Fruit fly (Drosophila melanogaster) whole organism, embryonic: ENCODE measurements around the gene Mdh1.
A peak's percentile ranks its signal among the peaks of the same experiment; 100 is the strongest.

Experiments
- Atf6 ChIP-seq: fragments of 200-800 bp; sonication (Bioruptor generic); IDR thresholded peaks from 2 replicates; pipeline ENCODE4 v1.3.6; 2022; ENCODE audit warnings: missing biosample characterization, missing genetic modification characterization
- BEAF-32 ChIP-seq: fragments of 200-800 bp; sonication (Bioruptor generic); optimal IDR thresholded peaks from 3 replicates; lab custom pipeline; 2017; ENCODE audit warnings: missing biosample characterization, missing genetic modification characterization, mild to moderate bottlenecking, moderate library complexity, missing genetic modification reagents
- Bteb2 ChIP-seq: fragments of 200-800 bp; sonication (Bioruptor generic); optimal IDR thresholded peaks from 2 replicates; lab custom pipeline; 2016; ENCODE audit warnings: missing biosample characterization, missing genetic modification characterization
- CG10431 ChIP-seq: fragments of 200-800 bp; sonication (Bioruptor generic); optimal IDR thresholded peaks from 3 replicates; lab custom pipeline; 2018; ENCODE audit warnings: missing biosample characterization, mild to moderate bottlenecking, missing genetic modification characterization
- CG11504 ChIP-seq: fragments of 200-800 bp; sonication (Bioruptor generic); optimal IDR thresholded peaks from 3 replicates; lab custom pipeline; 2019; ENCODE audit warnings: missing biosample characterization, mild to moderate bottlenecking, missing genetic modification characterization, moderate library complexity
- CG11695 ChIP-seq: fragments of 200-800 bp; sonication (Bioruptor generic); IDR thresholded peaks from 3 replicates; pipeline ENCODE4 v1.3.6; 2022; ENCODE audit warnings: missing biosample characterization, missing genetic modification characterization
- CG11723 ChIP-seq: fragments of 200-800 bp; sonication (Bioruptor generic); optimal IDR thresholded peaks from 2 replicates; lab custom pipeline; 2017; ENCODE audit warnings: missing biosample characterization, mild to moderate bottlenecking, missing genetic modification characterization
- CG12219 ChIP-seq: fragments of 200-800 bp; sonication (Bioruptor generic); optimal IDR thresholded peaks from 3 replicates; lab custom pipeline; 2018; ENCODE audit warnings: missing biosample characterization, mild to moderate bottlenecking, missing genetic modification characterization
- CG16863 ChIP-seq: fragments of 200-800 bp; sonication (Bioruptor generic); optimal IDR thresholded peaks from 3 replicates; lab custom pipeline; 2016; ENCODE audit warnings: missing biosample characterization, missing genetic modification characterization
- CG18476 ChIP-seq: fragments of 200-800 bp; sonication (Bioruptor generic); optimal IDR thresholded peaks from 2 replicates; lab custom pipeline; 2016; ENCODE audit warnings: missing biosample characterization, mild to moderate bottlenecking, missing genetic modification characterization
- CG2678 ChIP-seq: fragments of 200-800 bp; sonication (Bioruptor generic); optimal IDR thresholded peaks from 3 replicates; lab custom pipeline; 2019; ENCODE audit warnings: missing biosample characterization, mild to moderate bottlenecking, missing genetic modification characterization, moderate library complexity
- CG2875 ChIP-seq: fragments of 200-800 bp; sonication (Bioruptor generic); optimal IDR thresholded peaks from 2 replicates; lab custom pipeline; 2017; ENCODE audit warnings: missing biosample characterization, mild to moderate bottlenecking, missing genetic modification characterization, missing genetic modification reagents
- CG43689 ChIP-seq: fragments of 200-800 bp; sonication (Bioruptor generic); IDR thresholded peaks from 2 replicates; pipeline ENCODE4 v1.3.6; 2022; ENCODE audit warnings: missing biosample characterization, missing genetic modification characterization
- CG6254 ChIP-seq: fragments of 200-800 bp; sonication (Bioruptor generic); optimal IDR thresholded peaks from 3 replicates; lab custom pipeline; 2017; ENCODE audit warnings: mild to moderate bottlenecking, missing biosample characterization, missing genetic modification reagents, missing genetic modification characterization
- CG8478 ChIP-seq: fragments of >200 bp; optimal IDR thresholded peaks from 2 replicates; lab custom pipeline; 2018
- Dref ChIP-seq: fragments of 200-800 bp; sonication (Bioruptor generic); IDR thresholded peaks from 2 replicates; pipeline ENCODE4 v1.3.6; 2022; ENCODE audit warnings: missing biosample characterization, missing genetic modification characterization
- E2f2 ChIP-seq: fragments of 200-800 bp; sonication (Bioruptor generic); IDR thresholded peaks from 2 replicates; pipeline ENCODE4 v1.3.6; 2022; ENCODE audit warnings: missing biosample characterization, missing genetic modification characterization
- GATAe ChIP-seq: fragments of 200-800 bp; sonication (Bioruptor generic); conservative IDR thresholded peaks from 2 replicates; pipeline ENCODE4 v1.3.6; 2022; ENCODE audit warnings: missing biosample characterization, missing genetic modification characterization
- Mad ChIP-seq: fragments of 200-800 bp; sonication (Bioruptor generic); optimal IDR thresholded peaks from 2 replicates; lab custom pipeline; 2016; ENCODE audit warnings: missing biosample characterization, missing genetic modification characterization
- Mes4 ChIP-seq: fragments of 200-800 bp; sonication (Bioruptor generic); optimal IDR thresholded peaks from 2 replicates; lab custom pipeline; 2016; ENCODE audit warnings: missing biosample characterization, missing genetic modification characterization
- Myb ChIP-seq: fragments of 200-800 bp; sonication (Bioruptor generic); optimal IDR thresholded peaks from 2 replicates; lab custom pipeline; 2016; ENCODE audit warnings: missing biosample characterization, missing genetic modification characterization
- Nf-YB ChIP-seq: fragments of 200-800 bp; sonication (Bioruptor generic); optimal IDR thresholded peaks from 3 replicates; lab custom pipeline; 2019; ENCODE audit warnings: missing biosample characterization, mild to moderate bottlenecking, missing genetic modification characterization, moderate library complexity
- Rfx ChIP-seq: fragments of 200-800 bp; sonication (Bioruptor generic); IDR thresholded peaks from 2 replicates; pipeline ENCODE4 v1.3.6; 2022; ENCODE audit warnings: missing biosample characterization, missing genetic modification characterization
- Six4 ChIP-seq: fragments of 200-800 bp; sonication (Bioruptor generic); optimal IDR thresholded peaks from 2 replicates; lab custom pipeline; 2016; ENCODE audit warnings: missing biosample characterization, missing genetic modification characterization
- Stat92E ChIP-seq, 3 experiments: fragments of >200 bp in 2 of 3; fragments of 200-800 bp in 1 of 3; sonication (Bioruptor generic) in 1 of 3; optimal IDR thresholded peaks; 2 replicates each; lab custom pipeline; 2017 to 2019; ENCODE audit warnings: missing biosample characterization in 3 of 3, missing genetic modification characterization in 3 of 3, mild to moderate bottlenecking in 1 of 3, moderate library complexity in 1 of 3
- TFAM ChIP-seq: fragments of 200-800 bp; sonication (Bioruptor generic); optimal IDR thresholded peaks from 2 replicates; lab custom pipeline; 2017; ENCODE audit warnings: missing biosample characterization, missing genetic modification characterization, inconsistent platforms
- ab ChIP-seq: fragments of 200-800 bp; sonication (Bioruptor generic); optimal IDR thresholded peaks from 2 replicates; lab custom pipeline; 2016; ENCODE audit warnings: missing biosample characterization, missing genetic modification characterization
- caup ChIP-seq: fragments of 200-800 bp; sonication (Bioruptor generic); optimal IDR thresholded peaks from 3 replicates; lab custom pipeline; 2017; ENCODE audit warnings: missing biosample characterization, mild to moderate bottlenecking, missing genetic modification characterization, moderate library complexity; ENCODE audit not compliant: severe bottlenecking
- croc ChIP-seq: fragments of 200-800 bp; sonication (Bioruptor generic); conservative IDR thresholded peaks from 3 replicates; pipeline ENCODE4 v1.3.6; 2022; ENCODE audit warnings: missing biosample characterization, missing genetic modification characterization
- dan ChIP-seq: fragments of 200-800 bp; sonication (Bioruptor generic); IDR thresholded peaks from 2 replicates; pipeline ENCODE4 v1.3.6; 2022; ENCODE audit warnings: missing biosample characterization, missing genetic modification characterization
- dmrt99B ChIP-seq: fragments of 200-800 bp; sonication (Bioruptor generic); optimal IDR thresholded peaks from 2 replicates; lab custom pipeline; 2018; ENCODE audit warnings: missing biosample characterization, mild to moderate bottlenecking, missing genetic modification characterization, moderate library complexity
- ems ChIP-seq: fragments of 200-800 bp; sonication (Bioruptor generic); optimal IDR thresholded peaks from 3 replicates; lab custom pipeline; 2016; ENCODE audit warnings: missing biosample characterization, missing genetic modification characterization
- esg ChIP-seq: fragments of 200-800 bp; sonication (Bioruptor generic); conservative IDR thresholded peaks from 2 replicates; pipeline ENCODE4 v1.3.6; 2022; ENCODE audit warnings: missing biosample characterization, missing genetic modification characterization
- fd3F ChIP-seq: fragments of 200-800 bp; sonication (Bioruptor generic); optimal IDR thresholded peaks from 2 replicates; lab custom pipeline; 2018; ENCODE audit warnings: missing biosample characterization, mild to moderate bottlenecking, missing genetic modification characterization, moderate library complexity
- gce ChIP-seq: fragments of 200-800 bp; sonication (Bioruptor generic); IDR thresholded peaks from 3 replicates; pipeline ENCODE4 v1.3.6; 2022; ENCODE audit warnings: missing biosample characterization, missing genetic modification characterization
- grn ChIP-seq: fragments of 200-800 bp; sonication (Bioruptor generic); optimal IDR thresholded peaks from 3 replicates; lab custom pipeline; 2017; ENCODE audit warnings: missing biosample characterization, missing genetic modification characterization
- gsb-n ChIP-seq: fragments of 200-800 bp; sonication (Bioruptor generic); optimal IDR thresholded peaks from 3 replicates; lab custom pipeline; 2018; ENCODE audit warnings: missing biosample characterization, mild to moderate bottlenecking, missing genetic modification characterization
- hbn ChIP-seq: fragments of 200-800 bp; sonication (Bioruptor generic); IDR thresholded peaks from 2 replicates; pipeline ENCODE4 v1.3.6; 2022; ENCODE audit warnings: missing biosample characterization, missing genetic modification characterization; ENCODE audit not compliant: partially characterized antibody
- inv ChIP-seq: fragments of 200-800 bp; sonication (Bioruptor generic); IDR thresholded peaks from 2 replicates; pipeline ENCODE4 v1.3.6; 2022; ENCODE audit warnings: missing biosample characterization, missing genetic modification characterization; ENCODE audit not compliant: partially characterized antibody
- luna ChIP-seq: fragments of 200-800 bp; sonication (Bioruptor generic); optimal IDR thresholded peaks from 2 replicates; lab custom pipeline; 2016; ENCODE audit warnings: missing biosample characterization, missing genetic modification characterization
- nerfin-2 ChIP-seq: fragments of 200-800 bp; sonication (Bioruptor generic); IDR thresholded peaks from 2 replicates; pipeline ENCODE4 v1.3.6; 2022; ENCODE audit warnings: missing biosample characterization, missing genetic modification characterization; ENCODE audit not compliant: partially characterized antibody
- scrt ChIP-seq: fragments of 200-800 bp; sonication (Bioruptor generic); optimal IDR thresholded peaks from 2 replicates; lab custom pipeline; 2018; ENCODE audit warnings: missing biosample characterization, mild to moderate bottlenecking, missing genetic modification characterization, moderate library complexity
- seq ChIP-seq: fragments of 200-800 bp; sonication (Bioruptor generic); IDR thresholded peaks from 2 replicates; pipeline ENCODE4 v1.3.6; 2022; ENCODE audit warnings: missing biosample characterization, missing genetic modification characterization
- sisA ChIP-seq: fragments of 200-800 bp; sonication (Bioruptor generic); IDR thresholded peaks from 2 replicates; pipeline ENCODE4 v1.3.6; 2022; ENCODE audit warnings: missing biosample characterization, missing genetic modification characterization
- sug ChIP-seq: fragments of 200-800 bp; optimal IDR thresholded peaks from 2 replicates; lab custom pipeline; 2019; ENCODE audit warnings: missing biosample characterization, mild to moderate bottlenecking, missing genetic modification characterization, moderate library complexity
- tin ChIP-seq: fragments of 200-800 bp; sonication (Bioruptor generic); optimal IDR thresholded peaks from 3 replicates; lab custom pipeline; 2016; ENCODE audit warnings: missing biosample characterization, missing genetic modification characterization
- tna ChIP-seq: fragments of 200-800 bp; sonication (Bioruptor generic); IDR thresholded peaks from 2 replicates; pipeline ENCODE4 v1.3.6; 2022; ENCODE audit warnings: missing biosample characterization, missing genetic modification characterization; ENCODE audit not compliant: partially characterized antibody
- zen2 ChIP-seq: fragments of 200-800 bp; sonication (Bioruptor generic); IDR thresholded peaks from 3 replicates; pipeline ENCODE4 v1.3.6; 2022; ENCODE audit warnings: missing biosample characterization, missing genetic modification characterization; ENCODE audit not compliant: partially characterized antibody

Gene Mdh1

DNA sequence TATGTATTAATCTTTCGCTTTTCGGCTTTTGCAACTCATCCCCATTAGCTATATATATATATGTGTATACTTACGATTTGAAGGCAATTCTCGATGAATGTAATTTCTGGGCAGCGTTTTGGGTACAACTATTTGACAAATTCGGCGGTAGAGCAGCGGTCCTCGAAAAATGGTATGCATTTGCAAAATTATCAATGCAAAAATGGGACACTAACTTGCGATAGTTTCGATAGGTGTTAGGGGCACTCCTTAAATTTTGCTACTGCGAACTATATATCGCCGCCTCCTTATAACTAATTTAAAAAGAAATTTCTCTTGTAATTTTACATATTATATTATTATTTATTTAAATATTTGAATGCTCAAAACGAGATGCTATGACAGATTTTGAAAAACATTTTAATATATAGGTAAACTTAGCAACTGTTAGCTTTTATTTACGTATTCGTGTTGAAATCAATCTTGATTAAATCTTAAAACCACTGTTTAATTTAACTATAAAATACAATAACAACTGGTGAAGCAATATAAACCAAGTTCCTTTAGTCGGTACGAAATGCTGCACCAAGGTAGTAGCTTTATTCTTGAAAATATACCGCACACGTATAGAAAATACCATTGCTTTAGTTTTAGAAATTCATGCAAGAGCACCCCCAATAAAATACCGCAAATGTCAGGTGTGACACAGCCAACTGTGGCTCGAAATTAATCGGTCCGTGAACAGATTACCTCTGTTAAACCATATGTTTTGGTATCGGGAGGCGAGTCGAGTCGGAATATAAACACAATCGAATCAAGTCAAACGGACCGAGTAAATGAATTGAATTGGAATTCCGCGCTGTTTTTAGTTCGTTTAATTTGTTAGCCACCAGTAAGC lies 17.4 kb upstream of the Mdh1 start, which contains the start of the genes CG5355 and Klp31E (continued):
- TF ChIP-seq CG6254 (GFP tag; lab: Kevin White, UChicago) (no peak), CG43689 (GFP tag; lab: Robert Waterston, UW) (no peak), luna (GFP tag; lab: Kevin White, UChicago) (no peak), CG18476 (GFP tag; lab: Kevin White, UChicago) (peak; percentile 33), E2f2 (GFP tag; lab: Robert Waterston, UW) (no peak; the same call in 1 of the 2 replicates), CG11695 (GFP tag; lab: Robert Waterston, UW) (no peak; the same call in 2 of the 3 replicates), ab (GFP tag; lab: Kevin White, UChicago) (no peak), tna (GFP tag; lab: Robert Waterston, UW) (no peak), Six4 (GFP tag; lab: Kevin White, UChicago) (peak; percentile 61), seq (GFP tag; lab: Robert Waterston, UW) (0 out of 2 replicates have a peak, but pooled peaks have one; percentile 8), CG11504 (tag; lab: Kevin White, UChicago) (peak; percentile 79), sisA (GFP tag; lab: Robert Waterston, UW) (no peak), tin (GFP tag; lab: Kevin White, UChicago) (peak; percentile 57), zen2 (GFP tag; lab: Robert Waterston, UW) (peak; percentile 63; the same call in 2 of the 3 replicates), CG16863 (GFP tag; lab: Kevin White, UChicago) (peak; percentile 52), Mes4 (GFP tag; lab: Kevin White, UChicago) (peak; percentile 46), CG10431 (peak; percentile 46), CG2678 (tag; lab: Kevin White, UChicago) (no peak), esg (GFP tag; lab: Robert Waterston, UW) (peak; percentile 58), grn (no peak), GATAe (GFP tag; lab: Robert Waterston, UW) (no peak), CG2875 (peak; percentile 12), Myb (GFP tag; lab: Kevin White, UChicago) (peak; percentile 11), Atf6 (GFP tag; lab: Robert Waterston, UW) (peak; percentile 62), Dref (GFP tag; lab: Robert Waterston, UW) (peak; percentile 65), CG11723 (GFP tag; lab: Kevin White, UChicago) (peak; percentile 49), TFAM (GFP tag; lab: Kevin White, UChicago) (no peak), Bteb2 (GFP tag; lab: Kevin White, UChicago) (peak; percentile 6), dan (GFP tag; lab: Robert Waterston, UW) (no peak), Stat92E (GFP tag; optimal IDR thresholded peaks at IDR 0.05; lab: Kevin White, UChicago) (no peak), gsb-n (tag; lab: Kevin White, UChicago) (no peak), sug (tag; lab: Kevin White, UChicago) (peak; percentile 73), hbn (GFP tag; lab: Robert Waterston, UW) (peak; percentile 80), Rfx (GFP tag; lab: Robert Waterston, UW) (peak; percentile 53), Mad (GFP tag; lab: Kevin White, UChicago) (peak; percentile 42), BEAF-32 (GFP tag; lab: Kevin White, UChicago) (peak; percentile 67), fd3F (GFP tag; lab: Kevin White, UChicago) (peak; percentile 64), Nf-YB (peak; percentile 50), inv (GFP tag; lab: Robert Waterston, UW) (peak; percentile 57), gce (GFP tag; lab: Robert Waterston, UW) (peak; percentile 32; the same call in 1 of the 3 replicates), scrt (GFP tag; lab: Kevin White, UChicago) (peak; percentile 63), CG8478 (lab: Kevin White, UChicago) (no peak), CG12219 (peak; percentile 40), croc (peak; percentile 38), nerfin-2 (GFP tag; lab: Robert Waterston, UW) (no peak), ems (GFP tag; lab: Kevin White, UChicago) (peak; percentile 46), dmrt99B (tag; lab: Kevin White, UChicago) (no peak), caup (GFP tag; lab: Kevin White, UChicago) (peak; percentile 61)
